Fruit fly (Drosophila melanogaster): ENCODE data around the gene CG32409.

Gene CG32409

DNA sequence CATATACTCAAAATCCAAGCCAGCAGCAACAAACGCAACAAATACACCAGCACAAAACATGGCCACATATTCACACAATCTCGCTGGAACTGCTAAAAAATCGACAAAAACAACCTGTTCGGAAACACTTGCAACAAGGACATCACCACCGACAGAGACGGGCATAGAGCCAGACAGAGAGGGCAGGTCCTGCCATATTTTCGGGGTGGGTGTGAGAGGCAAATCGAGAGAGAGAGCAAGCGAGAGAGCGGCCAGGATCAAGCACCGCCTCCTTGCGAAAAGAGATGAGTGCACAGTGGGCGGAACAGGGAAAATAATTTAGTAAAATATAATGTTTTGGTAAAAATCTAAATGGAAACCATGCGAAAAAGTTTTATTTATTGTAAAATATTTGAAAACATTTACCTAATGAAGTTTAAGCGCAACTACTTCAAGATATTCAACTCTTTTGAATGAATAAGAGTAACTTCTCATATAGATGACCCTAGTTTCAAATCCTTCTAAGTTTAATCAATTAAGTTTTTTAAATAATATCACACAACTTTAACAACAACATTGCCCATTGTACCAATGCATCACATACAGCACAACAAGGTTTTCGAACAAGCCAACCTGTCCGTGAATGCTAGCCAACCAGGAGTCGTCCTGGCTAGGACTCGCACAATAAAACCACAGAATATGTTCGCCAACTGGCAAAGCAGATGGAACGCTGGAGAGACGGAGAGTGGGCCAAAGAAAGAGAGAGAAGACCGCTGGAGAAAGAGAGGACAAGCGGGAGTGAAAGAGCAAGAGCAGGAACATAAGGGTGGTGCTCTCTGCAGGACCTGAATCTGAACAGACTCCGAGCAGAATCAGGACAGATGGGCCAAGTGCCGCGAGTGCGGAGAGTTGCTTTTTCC is 17.8 kb upstream of the CG32409 start (continued):
- TF ChIP-seq CG8944 (GFP tag; optimal IDR thresholded peaks at IDR 0.05): peak; percentile 41
- peak; percentile 15 for TF ChIP-seq eyg (GFP tag; optimal IDR thresholded peaks at IDR 0.05)
- peak; percentile 46; the same call in 1 of the 2 replicates for TF ChIP-seq wor (GFP tag; IDR thresholded peaks at IDR 0.05)
- peak; percentile 44; the same call in 1 of the 2 replicates for TF ChIP-seq H2.0 (GFP tag; IDR thresholded peaks at IDR 0.05)
- peak; percentile 55 for TF ChIP-seq Camta (GFP tag; optimal IDR thresholded peaks at IDR 0.05)
- peak; percentile 66 for TF ChIP-seq Xbp1 (GFP tag; optimal IDR thresholded peaks at IDR 0.05)
- TF ChIP-seq CG13775 (GFP tag; optimal IDR thresholded peaks at IDR 0.05): peak; percentile 69
- TF ChIP-seq CG3281 (GFP tag; optimal IDR thresholded peaks at IDR 0.05): no peak
- TF ChIP-seq CG15601 (tag; optimal IDR thresholded peaks at IDR 0.05): peak; percentile 48
- no peak for TF ChIP-seq Lpt (GFP tag; optimal IDR thresholded peaks at IDR 0.05)
- TF ChIP-seq chm (GFP tag; IDR thresholded peaks at IDR 0.05): peak; percentile 53; the same call in 1 of the 2 replicates
- peak; percentile 61; the same call in 2 of the 3 replicates for TF ChIP-seq so (GFP tag; IDR thresholded peaks at IDR 0.05)
- peak; percentile 29 for TF ChIP-seq CG10979 (tag; optimal IDR thresholded peaks at IDR 0.05)
- peak; percentile 64 for TF ChIP-seq az2 (GFP tag; optimal IDR thresholded peaks at IDR 0.05)
- TF ChIP-seq en (GFP tag; optimal IDR thresholded peaks at IDR 0.05): peak; percentile 22
- TF ChIP-seq CG3407 (GFP tag; optimal IDR thresholded peaks at IDR 0.05): peak; percentile 13
- TF ChIP-seq Mes4 (GFP tag; optimal IDR thresholded peaks at IDR 0.05): peak; percentile 40
- peak; percentile 27 for TF ChIP-seq org-1 (GFP tag; optimal IDR thresholded peaks at IDR 0.05)
- TF ChIP-seq phol (tag; optimal IDR thresholded peaks at IDR 0.05): peak; percentile 14
- TF ChIP-seq CG8388 (GFP tag; optimal IDR thresholded peaks at IDR 0.05): peak; percentile 47
- TF ChIP-seq CG3163 (GFP tag; optimal IDR thresholded peaks at IDR 0.05): peak; percentile 44
- peak; percentile 62; the same call in 1 of the 2 replicates for TF ChIP-seq CG32767 (GFP tag; IDR thresholded peaks at IDR 0.05)
- no peak for TF ChIP-seq inv (GFP tag; IDR thresholded peaks at IDR 0.05; ENCODE audit: partially characterized antibody)
- 0 out of 3 replicates have a peak, but pooled peaks have one; percentile 20 for TF ChIP-seq CG11695 (GFP tag; IDR thresholded peaks at IDR 0.05)
- peak; percentile 85 for TF ChIP-seq CG7556 (GFP tag; optimal IDR thresholded peaks at IDR 0.05)
- TF ChIP-seq Rfx (GFP tag; IDR thresholded peaks at IDR 0.05): no peak
- TF ChIP-seq CG16813 (GFP tag; IDR thresholded peaks at IDR 0.05; ENCODE audit: partially characterized antibody): no peak
- peak; percentile 27; the same call in 1 of the 2 replicates for TF ChIP-seq HLH3B (GFP tag; IDR thresholded peaks at IDR 0.05)
- peak; percentile 73 for TF ChIP-seq dmrt11E (tag; optimal IDR thresholded peaks at IDR 0.05)
- no peak for TF ChIP-seq kah (GFP tag; optimal IDR thresholded peaks at IDR 0.05)
- TF ChIP-seq CG12219 (GFP tag; optimal IDR thresholded peaks at IDR 0.05): peak; percentile 46
- TF ChIP-seq CG18619 (GFP tag; optimal IDR thresholded peaks at IDR 0.05): peak; percentile 54
- peak; percentile 28; the same call in 1 of the 2 replicates for TF ChIP-seq CG8765 (GFP tag; IDR thresholded peaks at IDR 0.05)
- TF ChIP-seq CG12299 (tag; optimal IDR thresholded peaks at IDR 0.05): no peak
- TF ChIP-seq CG10274 (GFP tag; optimal IDR thresholded peaks at IDR 0.05): no peak
- peak; percentile 47 for TF ChIP-seq Atf3 (GFP tag; optimal IDR thresholded peaks at IDR 0.05)
- TF ChIP-seq CG11085 (GFP tag; IDR thresholded peaks at IDR 0.05): no peak
- peak; percentile 87 for TF ChIP-seq Nf-YC (tag; optimal IDR thresholded peaks at IDR 0.05)
- TF ChIP-seq Asciz (GFP tag; optimal IDR thresholded peaks at IDR 0.05): no peak
- peak; percentile 77 for TF ChIP-seq CoRest (tag; optimal IDR thresholded peaks at IDR 0.05)
- TF ChIP-seq oc (tag; optimal IDR thresholded peaks at IDR 0.05): peak; percentile 7
- TF ChIP-seq dan (GFP tag; IDR thresholded peaks at IDR 0.05): no peak
- peak; percentile 36 to 85 for TF ChIP-seq Trl (optimal IDR thresholded peaks at IDR 0.05)
- TF ChIP-seq Trl (GFP tag; optimal IDR thresholded peaks at IDR 0.05): no peak
- TF ChIP-seq CG31224 (GFP tag; IDR thresholded peaks at IDR 0.05): no peak
- peak; percentile 53; the same call in 1 of the 2 replicates for TF ChIP-seq E2f2 (GFP tag; IDR thresholded peaks at IDR 0.05)
- TF ChIP-seq CG8089 (GFP tag; optimal IDR thresholded peaks at IDR 0.05): peak; percentile 7
- TF ChIP-seq Oli (tag; optimal IDR thresholded peaks at IDR 0.05): peak; percentile 71
- TF ChIP-seq dati (GFP tag; IDR thresholded peaks at IDR 0.05): no peak
